Worm (Caenorhabditis elegans) whole organism, L4 larva: ENCODE data around the gene sre-47.

Source experiments
- D1046.2 ChIP-seq: fragments of 200-800 bp; sonication (Bioruptor generic); IDR thresholded peaks from 2 replicates; pipeline ENCODE4 v1.3.6; 2022; ENCODE audit warnings: missing genetic modification characterization, missing compliant biosample characterization
- F37D6.2 ChIP-seq: sonication (generic microtip); optimal IDR thresholded peaks from 2 replicates; lab custom pipeline; 2016; ENCODE audit warnings: mild to moderate bottlenecking, missing genetic modification characterization, missing compliant biosample characterization
- F44E2.7 ChIP-seq: fragments of 200-800 bp; sonication (Bioruptor generic); IDR thresholded peaks from 2 replicates; pipeline ENCODE4 v2.1.2; 2022; ENCODE audit warnings: missing genetic modification characterization, missing compliant biosample characterization
- T26A8.4 ChIP-seq: fragments of 200-800 bp; sonication (Bioruptor generic); IDR thresholded peaks from 2 replicates; pipeline ENCODE4 v1.3.6; 2022; ENCODE audit warnings: missing genetic modification characterization, missing compliant biosample characterization
- aha-1 ChIP-seq: fragments of 150-350 bp; peaks from one replicate; lab custom pipeline; 2014; ENCODE audit warnings: missing biosample characterization, missing genetic modification characterization
- aly-2 ChIP-seq: sonication (generic microtip); optimal IDR thresholded peaks from 2 replicates; lab custom pipeline; 2018; ENCODE audit warnings: missing biosample characterization, missing genetic modification characterization
- ceh-20 ChIP-seq: fragments of 200-800 bp; sonication (Bioruptor generic); IDR thresholded peaks from 2 replicates; pipeline ENCODE4 v1.3.6; 2022; ENCODE audit warnings: missing genetic modification reagents, missing genetic modification characterization, missing compliant biosample characterization
- ceh-28 ChIP-seq: fragments of 150-350 bp; optimal IDR thresholded peaks from 2 replicates; lab custom pipeline; 2014; ENCODE audit warnings: missing biosample characterization, missing genetic modification reagents, missing genetic modification characterization
- ceh-44 ChIP-seq: fragments of 200-800 bp; sonication (Bioruptor generic); IDR thresholded peaks from 2 replicates; pipeline ENCODE4 v1.3.6; 2022; ENCODE audit warnings: missing genetic modification reagents, missing genetic modification characterization, missing compliant biosample characterization
- daf-12 ChIP-seq: fragments of 150-350 bp; optimal IDR thresholded peaks from 2 replicates; lab custom pipeline; 2014; ENCODE audit warnings: missing biosample characterization, missing genetic modification reagents, missing genetic modification characterization
- daf-16 ChIP-seq, 3 experiments: sonication (generic microtip); optimal IDR thresholded peaks; 2 replicates each; lab custom pipeline; 2016 to 2017; ENCODE audit warnings: missing genetic modification characterization in 3 of 3, missing genetic modification reagents in 3 of 3, mild to moderate bottlenecking in 2 of 3, missing compliant biosample characterization in 2 of 3, missing biosample characterization in 1 of 3, moderate library complexity in 1 of 3
- dmd-6 ChIP-seq: fragments of 200-800 bp; sonication (Bioruptor generic); IDR thresholded peaks from 2 replicates; pipeline ENCODE4 v1.3.6; 2022; ENCODE audit warnings: missing genetic modification reagents, missing genetic modification characterization, missing compliant biosample characterization
- dpl-1 ChIP-seq: fragments of 150-350 bp; optimal IDR thresholded peaks from 2 replicates; lab custom pipeline; 2014; ENCODE audit warnings: missing biosample characterization, missing genetic modification reagents, missing genetic modification characterization
- dve-1 ChIP-seq: sonication (generic microtip); optimal IDR thresholded peaks from 2 replicates; lab custom pipeline; 2017; ENCODE audit warnings: antibody characterized with exemption, mild to moderate bottlenecking, missing genetic modification characterization, missing compliant biosample characterization; ENCODE audit not compliant: insufficient read depth
- hif-1 ChIP-seq, 2 experiments: sonication (generic microtip); optimal IDR thresholded peaks; 2 replicates each; lab custom pipeline; 2016 to 2017; ENCODE audit warnings: missing compliant biosample characterization in 2 of 2, missing genetic modification characterization in 2 of 2, missing genetic modification reagents in 2 of 2, missing genotype in 2 of 2, mild to moderate bottlenecking in 1 of 2
- hlh-11 ChIP-seq: fragments of 200-800 bp; sonication (Bioruptor generic); optimal IDR thresholded peaks from 2 replicates; lab custom pipeline; 2018; ENCODE audit warnings: mild to moderate bottlenecking, missing genetic modification characterization, missing compliant biosample characterization
- hlh-30 ChIP-seq: sonication (generic microtip); optimal IDR thresholded peaks from 2 replicates; lab custom pipeline; 2017; ENCODE audit warnings: antibody characterized with exemption, mild to moderate bottlenecking, missing genetic modification characterization, missing compliant biosample characterization; ENCODE audit not compliant: insufficient read depth
- jun-1 ChIP-seq: fragments of 150-350 bp; optimal IDR thresholded peaks from 2 replicates; lab custom pipeline; 2014; ENCODE audit warnings: missing biosample characterization, missing genetic modification reagents, missing genetic modification characterization
- lin-15B ChIP-seq: fragments of 150-350 bp; sonication (generic microtip); optimal IDR thresholded peaks from 3 replicates; lab custom pipeline; 2014; ENCODE audit warnings: missing biosample characterization, missing genetic modification characterization
- lin-29 ChIP-seq: fragments of 200-800 bp; sonication (Bioruptor generic); IDR thresholded peaks from 2 replicates; pipeline ENCODE4 v1.3.6; 2022; ENCODE audit warnings: missing genetic modification reagents, missing genetic modification characterization, missing compliant biosample characterization
- lir-3 ChIP-seq: sonication (generic microtip); optimal IDR thresholded peaks from 2 replicates; lab custom pipeline; 2016; ENCODE audit warnings: mild to moderate bottlenecking, missing genetic modification characterization, missing compliant biosample characterization
- lsy-2 ChIP-seq, 2 experiments: fragments of 150-350 bp in 1 of 2; sonication (generic microtip) in 1 of 2; optimal IDR thresholded peaks; 2 replicates each; lab custom pipeline; 2014 to 2017; ENCODE audit warnings: missing biosample characterization in 2 of 2, missing genetic modification characterization in 2 of 2
- madf-9 ChIP-seq: fragments of 200-800 bp; sonication (Bioruptor generic); conservative IDR thresholded peaks from 2 replicates; pipeline ENCODE4 v1.3.6; 2022; ENCODE audit warnings: missing genetic modification reagents, missing genetic modification characterization, missing compliant biosample characterization
- mdl-1 ChIP-seq, 2 experiments: fragments of 150-350 bp in 1 of 2; sonication (generic microtip) in 1 of 2; optimal IDR thresholded peaks; 2 replicates each; lab custom pipeline; 2014 to 2017; ENCODE audit warnings: missing biosample characterization in 2 of 2, missing genetic modification characterization in 2 of 2
- mdt-29 ChIP-seq: fragments of 200-800 bp; sonication (Bioruptor generic); IDR thresholded peaks from 2 replicates; pipeline ENCODE4 v1.3.6; 2022; ENCODE audit warnings: missing genetic modification reagents, missing genetic modification characterization, missing compliant biosample characterization
- mes-2 ChIP-seq: sonication (generic microtip); optimal IDR thresholded peaks from 2 replicates; lab custom pipeline; 2016; ENCODE audit warnings: missing genotype, mild to moderate bottlenecking, missing genetic modification characterization, missing compliant biosample characterization; ENCODE audit not compliant: poor library complexity, severe bottlenecking
- nhr-11 ChIP-seq: fragments of 150-350 bp; optimal IDR thresholded peaks from 2 replicates; lab custom pipeline; 2014; ENCODE audit warnings: missing biosample characterization, missing genetic modification characterization
- nhr-111 ChIP-seq: fragments of 200-800 bp; sonication (Bioruptor generic); optimal IDR thresholded peaks from 2 replicates; lab custom pipeline; 2018; ENCODE audit warnings: mild to moderate bottlenecking, missing genetic modification characterization, missing compliant biosample characterization
- nhr-237 ChIP-seq: sonication (generic microtip); optimal IDR thresholded peaks from 2 replicates; lab custom pipeline; 2017; ENCODE audit warnings: missing biosample characterization, missing genetic modification characterization
- nhr-25 ChIP-seq: sonication (generic microtip); optimal IDR thresholded peaks from 2 replicates; lab custom pipeline; 2017; ENCODE audit warnings: missing genetic modification characterization, mild to moderate bottlenecking, missing compliant biosample characterization, antibody characterized with exemption, moderate library complexity, borderline replicate concordance; ENCODE audit not compliant: insufficient read depth
- nhr-28 ChIP-seq: fragments of 150-350 bp; optimal IDR thresholded peaks from 2 replicates; lab custom pipeline; 2014; ENCODE audit warnings: missing biosample characterization, missing genetic modification characterization
- nhr-41 ChIP-seq: fragments of 200-800 bp; sonication (Bioruptor generic); IDR thresholded peaks from 2 replicates; pipeline ENCODE4 v1.3.6; 2022; ENCODE audit warnings: missing genetic modification reagents, missing genetic modification characterization, missing compliant biosample characterization
- nhr-42 ChIP-seq: fragments of 200-800 bp; sonication (Bioruptor generic); IDR thresholded peaks from 2 replicates; pipeline ENCODE4 v1.3.6; 2022; ENCODE audit warnings: missing genetic modification characterization, missing compliant biosample characterization
- nhr-6 ChIP-seq: fragments of 150-350 bp; optimal IDR thresholded peaks from 2 replicates; lab custom pipeline; 2014; ENCODE audit warnings: missing biosample characterization, missing genetic modification characterization
- nhr-77 ChIP-seq: fragments of 150-350 bp; optimal IDR thresholded peaks from 2 replicates; lab custom pipeline; 2014; ENCODE audit warnings: missing biosample characterization, missing genetic modification characterization
- pqm-1 ChIP-seq: sonication (generic microtip); optimal IDR thresholded peaks from 2 replicates; lab custom pipeline; 2017; ENCODE audit warnings: missing biosample characterization, missing genetic modification characterization
- rbr-2 ChIP-seq: sonication (generic microtip); optimal IDR thresholded peaks from 2 replicates; lab custom pipeline; 2016; ENCODE audit warnings: missing genotype, missing genetic modification characterization, missing compliant biosample characterization
- sdz-12 ChIP-seq: fragments of 200-800 bp; sonication (Bioruptor generic); optimal IDR thresholded peaks from 2 replicates; lab custom pipeline; 2018; ENCODE audit warnings: mild to moderate bottlenecking, missing genetic modification characterization, missing compliant biosample characterization
- snpc-1.2 ChIP-seq: fragments of 200-800 bp; sonication (Bioruptor generic); IDR thresholded peaks from 2 replicates; pipeline ENCODE4 v1.3.6; 2022; ENCODE audit warnings: missing genetic modification reagents, missing genetic modification characterization, missing compliant biosample characterization
- unc-62 ChIP-seq, 3 experiments: fragments of 150-350 bp in 1 of 3; sonication (generic microtip); optimal IDR thresholded peaks in 2 of 3; peaks in 1 of 3; 1 replicate in 1 of 3; 2 replicates in 2 of 3; lab custom pipeline; 2014 to 2017; ENCODE audit warnings: missing biosample characterization in 3 of 3, missing genetic modification characterization in 3 of 3, missing genetic modification reagents in 3 of 3, missing genotype in 1 of 3
- zag-1 ChIP-seq: fragments of 150-350 bp; optimal IDR thresholded peaks from 2 replicates; lab custom pipeline; 2014; ENCODE audit warnings: missing biosample characterization, missing genetic modification characterization
- zfp-2 ChIP-seq: sonication (generic microtip); optimal IDR thresholded peaks from 2 replicates; lab custom pipeline; 2016; ENCODE audit warnings: mild to moderate bottlenecking, missing genetic modification characterization, missing compliant biosample characterization
- zfp-3 ChIP-seq: fragments of 200-800 bp; sonication (Bioruptor generic); conservative IDR thresholded peaks from 2 replicates; pipeline ENCODE4 v1.3.6; 2022; ENCODE audit warnings: missing genetic modification reagents, missing genetic modification characterization, missing compliant biosample characterization
- ztf-11 ChIP-seq: fragments of 150-350 bp; optimal IDR thresholded peaks from 2 replicates; lab custom pipeline; 2014; ENCODE audit warnings: missing biosample characterization, missing genetic modification characterization

Gene sre-47

DNA sequence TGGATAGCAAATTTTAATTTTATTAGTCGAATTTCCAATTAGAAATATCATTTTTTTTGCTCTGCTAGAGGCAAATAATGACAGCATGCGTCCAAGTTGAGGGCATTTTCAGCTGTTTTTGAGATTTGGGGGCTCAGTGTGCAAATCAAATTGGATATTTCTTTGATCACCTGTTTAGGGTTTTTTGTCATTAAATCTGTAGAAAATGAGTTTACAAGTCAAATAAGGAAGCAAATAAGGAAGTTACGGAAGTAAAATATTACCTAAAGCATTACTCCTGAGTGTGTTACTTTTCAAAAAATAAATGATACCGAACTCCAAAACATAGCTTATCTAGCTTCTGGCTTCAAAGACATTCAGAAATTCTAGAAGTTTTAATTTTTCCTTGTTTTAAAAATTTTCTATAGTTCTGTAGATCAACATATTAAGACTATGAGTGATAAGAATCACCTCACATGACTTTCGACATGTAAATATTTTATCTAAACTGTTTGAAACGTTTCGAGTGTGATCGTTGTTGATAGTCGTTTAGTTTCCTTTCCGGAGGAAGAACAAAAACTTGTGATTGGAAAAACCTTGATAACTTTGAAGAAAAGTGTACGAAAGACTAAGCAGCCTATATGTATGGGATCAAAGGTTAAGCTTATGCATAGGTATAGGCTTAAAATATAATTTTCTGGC lies 4.5 kb downstream of the sre-47 start, which contains the start of gene sre-48:
Gene sre-48, minus strand, starts transcription at position 51 of the 681 bp plus-strand sequence.
- TF ChIP-seq pqm-1 (peak; percentile 51), dmd-6 (0 out of 2 replicates have a peak, but pooled peaks have one; percentile 17), nhr-77 (tag; lab: Kevin White, UChicago) (peak; percentile 48), T26A8.4 (GFP tag; lab: Robert Waterston, UW) (no peak), nhr-28 (peak; percentile 40), nhr-41 (GFP tag; lab: Robert Waterston, UW) (no peak), D1046.2 (GFP tag; lab: Robert Waterston, UW) (no peak), dve-1 (tag; lab: Kevin White, UChicago) (peak; percentile 61), aha-1 (tag; lab: Kevin White, UChicago) (peak; percentile 35), daf-16 (GFP tag; optimal IDR thresholded peaks at IDR 0.05; lab: Kevin White, UChicago) (no peak), daf-16 (tag; optimal IDR thresholded peaks at IDR 0.05; lab: Kevin White, UChicago) (peak; percentile 76), unc-62 (GFP tag; optimal IDR thresholded peaks at IDR 0.05 in 1 of 2; lab: Kevin White, UChicago) (peak in 1 of 2 experiments; percentile 22), unc-62 (tag; optimal IDR thresholded peaks at IDR 0.05; lab: Kevin White, UChicago) (no peak), hlh-11 (tag; lab: Kevin White, UChicago) (no peak), hlh-30 (tag; lab: Kevin White, UChicago) (peak; percentile 43), lsy-2 (tag; optimal IDR thresholded peaks at IDR 0.05; lab: Kevin White, UChicago) (no peak), madf-9 (GFP tag; lab: Robert Waterston, UW) (no peak), zag-1 (tag; lab: Kevin White, UChicago) (no peak)

- no peak for TF ChIP-seq lin-29
- TF ChIP-seq lir-3 (tag; lab: Kevin White, UChicago) = no peak
- TF ChIP-seq lin-15B = no peak
- TF ChIP-seq ceh-44 = no peak
- no peak for TF ChIP-seq sdz-12 (GFP tag; lab: Kevin White, UChicago)
- TF ChIP-seq ceh-28 (tag; lab: Kevin White, UChicago) = no peak
- no peak for TF ChIP-seq dve-1 (tag; lab: Kevin White, UChicago)
- TF ChIP-seq hlh-30 (tag; lab: Kevin White, UChicago) = no peak
- no peak for TF ChIP-seq mdl-1 (tag; optimal IDR thresholded peaks at IDR 0.05; lab: Kevin White, UChicago)
- TF ChIP-seq nhr-6 (tag; lab: Kevin White, UChicago) = no peak
- TF ChIP-seq daf-12 (tag; lab: Kevin White, UChicago) = no peak
- TF ChIP-seq aly-2 (tag; lab: Kevin White, UChicago) = no peak
Observed at ce11 chrII:13977701-13978100, 6.8 kb downstream of the sre-47 start.

DNA sequence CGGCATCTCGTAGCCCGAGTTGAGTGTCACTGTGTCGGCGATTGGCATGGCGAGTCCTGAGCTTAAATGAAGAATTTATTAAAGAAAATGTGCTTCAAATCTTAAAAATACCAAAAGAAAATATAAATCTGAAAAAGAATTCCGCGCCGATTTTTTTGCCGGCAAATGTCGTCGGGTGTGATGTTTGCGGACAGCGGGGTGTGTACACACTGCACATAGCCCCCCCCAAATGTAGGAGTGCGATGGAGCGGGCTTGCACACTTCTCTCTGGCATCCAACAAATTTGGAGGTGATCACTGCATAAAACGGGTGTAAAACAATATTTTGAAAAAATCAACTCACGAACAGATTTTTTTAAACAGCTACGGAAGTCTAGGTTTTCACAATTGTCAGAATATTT lies 8.3 kb downstream of the sre-47 start, which contains the start of gene Y39G8B.2:
Gene Y39G8B.2, minus strand, starts transcription at position 61 of the 400 bp plus-strand sequence.
- peak; percentile 81 for TF ChIP-seq hlh-11 (tag; lab: Kevin White, UChicago)
- TF ChIP-seq nhr-237 (tag; lab: Kevin White, UChicago) = no peak
- peak; percentile 73; the same call in 1 of the 2 replicates for TF ChIP-seq ceh-20
- TF ChIP-seq sdz-12 (GFP tag; lab: Kevin White, UChicago) = no peak
- no peak for TF ChIP-seq F37D6.2 (tag; lab: Kevin White, UChicago)
- peak in 1 of 2 experiments; percentile 73 for TF ChIP-seq hif-1 (tag; optimal IDR thresholded peaks at IDR 0.05; lab: Kevin White, UChicago)
- TF ChIP-seq nhr-11 (tag; lab: Kevin White, UChicago) = peak; percentile 72
- peak; percentile 66 for TF ChIP-seq nhr-25 (tag; lab: Kevin White, UChicago)
- peak; percentile 66 for TF ChIP-seq jun-1 (tag; lab: Kevin White, UChicago)
- TF ChIP-seq pqm-1 = no peak
- peak; percentile 89 for TF ChIP-seq dve-1 (tag; lab: Kevin White, UChicago)
- peak; percentile 14 for TF ChIP-seq zfp-2 (tag; lab: Kevin White, UChicago)
- TF ChIP-seq snpc-1.2 (GFP tag; lab: Robert Waterston, UW) = peak; percentile 51; the same call in 1 of the 2 replicates
- no peak for TF ChIP-seq mdt-29
- peak; percentile 88 for TF ChIP-seq nhr-42 (GFP tag; lab: Robert Waterston, UW)
- TF ChIP-seq mes-2 (tag; lab: Kevin White, UChicago) = peak; percentile 90
- no peak for TF ChIP-seq nhr-111 (GFP tag; lab: Kevin White, UChicago)
- TF ChIP-seq zfp-3 = peak; percentile 56; the same call in 1 of the 2 replicates
- TF ChIP-seq dpl-1 (GFP tag; lab: Kevin White, UChicago) = peak; percentile 85
- no peak for TF ChIP-seq ceh-28 (tag; lab: Kevin White, UChicago)
- TF ChIP-seq ztf-11 (tag; lab: Kevin White, UChicago) = no peak
- TF ChIP-seq lin-15B = peak; percentile 75
- no peak for TF ChIP-seq F44E2.7 (GFP tag; lab: Robert Waterston, UW)
- peak; percentile 72 for TF ChIP-seq hlh-30 (tag; lab: Kevin White, UChicago)
- peak; percentile 88 for TF ChIP-seq rbr-2 (tag; lab: Kevin White, UChicago)
